Worm (Caenorhabditis elegans) whole organism, young adult: Measurements from ENCODE around the gene ugt-67.
A peak's percentile ranks its signal among the peaks of the same experiment; 100 is the strongest.
"Not testable (repeated sequence)": the region's sequence is repeated elsewhere in the genome, so short reads cannot be mapped to it uniquely, and the experiment has no call there.

Source experiments
- B0261.1 ChIP-seq: sonication (generic microtip); optimal IDR thresholded peaks from 2 replicates; lab custom pipeline; 2016; ENCODE audit warnings: mild to moderate bottlenecking, missing genetic modification characterization, moderate library complexity, missing compliant biosample characterization
- B0336.3 ChIP-seq: fragments of 200-800 bp; sonication (Bioruptor generic); IDR thresholded peaks from 2 replicates; pipeline ENCODE4 v1.3.6; 2022; ENCODE audit warnings: missing genetic modification characterization, missing compliant biosample characterization
- F22D6.2 ChIP-seq: sonication (generic microtip); optimal IDR thresholded peaks from 2 replicates; lab custom pipeline; 2016; ENCODE audit warnings: mild to moderate bottlenecking, missing genetic modification characterization, missing compliant biosample characterization
- F39B2.1 ChIP-seq: fragments of 200-800 bp; sonication (Bioruptor generic); IDR thresholded peaks from 2 replicates; pipeline ENCODE4 v1.3.6; 2022; ENCODE audit warnings: missing genetic modification reagents, missing genetic modification characterization, missing compliant biosample characterization
- K12H6.12 ChIP-seq: fragments of 200-800 bp; sonication (Bioruptor generic); optimal IDR thresholded peaks from 2 replicates; lab custom pipeline; 2018; ENCODE audit warnings: mild to moderate bottlenecking, missing genetic modification characterization, missing compliant biosample characterization
- Y53F4B.3 ChIP-seq: fragments of 200-800 bp; sonication (Bioruptor generic); IDR thresholded peaks from 2 replicates; pipeline ENCODE4 v1.3.6; 2022; ENCODE audit warnings: missing genetic modification reagents, missing genetic modification characterization, missing compliant biosample characterization
- aptf-3 ChIP-seq: fragments of 200-800 bp; sonication (Bioruptor generic); IDR thresholded peaks from 2 replicates; pipeline ENCODE4 v1.3.6; 2022; ENCODE audit warnings: missing genetic modification characterization, missing compliant biosample characterization
- cebp-2 ChIP-seq: fragments of 200-800 bp; sonication (Bioruptor generic); IDR thresholded peaks from 2 replicates; pipeline ENCODE4 v1.3.6; 2022; ENCODE audit warnings: missing genetic modification characterization, missing compliant biosample characterization
- ceh-58 ChIP-seq: fragments of 200-800 bp; sonication (Bioruptor generic); IDR thresholded peaks from 2 replicates; pipeline ENCODE4 v1.3.6; 2022; ENCODE audit warnings: missing genetic modification characterization, missing compliant biosample characterization
- ceh-79 ChIP-seq: sonication (generic microtip); optimal IDR thresholded peaks from 2 replicates; lab custom pipeline; 2017; ENCODE audit warnings: mild to moderate bottlenecking, missing genetic modification characterization, missing compliant biosample characterization
- die-1 ChIP-seq: sonication (generic microtip); optimal IDR thresholded peaks from 2 replicates; lab custom pipeline; 2016; ENCODE audit warnings: missing genotype, mild to moderate bottlenecking, missing genetic modification characterization, missing compliant biosample characterization
- dox-1 ChIP-seq: fragments of 200-800 bp; sonication (Bioruptor generic); IDR thresholded peaks from 2 replicates; pipeline ENCODE4 v1.3.6; 2022; ENCODE audit warnings: missing genetic modification reagents, missing genetic modification characterization, missing compliant biosample characterization
- dpl-1 ChIP-seq: fragments of 150-350 bp; optimal IDR thresholded peaks from 2 replicates; lab custom pipeline; 2014; ENCODE audit warnings: missing biosample characterization, missing genetic modification reagents, missing genetic modification characterization
- egl-44 ChIP-seq: fragments of 200-800 bp; sonication (Bioruptor generic); IDR thresholded peaks from 2 replicates; pipeline ENCODE4 v1.3.6; 2022; ENCODE audit warnings: missing genetic modification reagents, missing genetic modification characterization, missing compliant biosample characterization
- him-1 ChIP-seq: sonication (generic microtip); optimal IDR thresholded peaks from 2 replicates; lab custom pipeline; 2016; ENCODE audit warnings: missing genotype, missing genetic modification reagents, missing genetic modification characterization, missing compliant biosample characterization
- hmg-1.2 ChIP-seq: fragments of 200-800 bp; sonication (Bioruptor generic); IDR thresholded peaks from 2 replicates; pipeline ENCODE4 v1.3.6; 2022; ENCODE audit warnings: missing genetic modification reagents, missing genetic modification characterization, missing compliant biosample characterization
- hsf-1 ChIP-seq: fragments of 200-800 bp; sonication (Bioruptor generic); IDR thresholded peaks from 2 replicates; pipeline ENCODE4 v1.3.6; 2022; ENCODE audit warnings: missing genetic modification reagents, missing genetic modification characterization, missing compliant biosample characterization
- lag-1 ChIP-seq: fragments of 200-800 bp; sonication (Bioruptor generic); IDR thresholded peaks from 2 replicates; pipeline ENCODE4 v1.3.6; 2022; ENCODE audit warnings: missing genetic modification reagents, missing genetic modification characterization, missing compliant biosample characterization
- lin-40 ChIP-seq: sonication (generic microtip); optimal IDR thresholded peaks from 2 replicates; lab custom pipeline; 2016; ENCODE audit warnings: missing genetic modification characterization, mild to moderate bottlenecking, missing compliant biosample characterization, missing genotype, missing genetic modification reagents
- lir-1 ChIP-seq: fragments of 200-800 bp; sonication (Bioruptor generic); conservative IDR thresholded peaks from 2 replicates; pipeline ENCODE4 v1.3.6; 2022; ENCODE audit warnings: missing genetic modification reagents, missing genetic modification characterization, missing compliant biosample characterization
- lsy-27 ChIP-seq: sonication (generic microtip); optimal IDR thresholded peaks from 2 replicates; lab custom pipeline; 2017; ENCODE audit warnings: missing genetic modification characterization, mild to moderate bottlenecking, missing compliant biosample characterization, antibody characterized with exemption, missing genotype, borderline replicate concordance; ENCODE audit not compliant: insufficient read depth
- madf-8 ChIP-seq: fragments of 200-800 bp; sonication (Bioruptor generic); conservative IDR thresholded peaks from 2 replicates; pipeline ENCODE4 v1.3.6; 2022; ENCODE audit warnings: missing genetic modification reagents, missing genetic modification characterization, missing compliant biosample characterization
- mcd-1 ChIP-seq: fragments of 200-800 bp; sonication (Bioruptor generic); IDR thresholded peaks from 2 replicates; pipeline ENCODE4 v1.3.6; 2022; ENCODE audit warnings: missing genetic modification reagents, missing genetic modification characterization, missing compliant biosample characterization
- mes-4 ChIP-seq: sonication (generic microtip); optimal IDR thresholded peaks from 2 replicates; lab custom pipeline; 2016; ENCODE audit warnings: missing genotype, missing genetic modification characterization, missing compliant biosample characterization
- pbrm-1 ChIP-seq: fragments of 200-800 bp; sonication (Bioruptor generic); IDR thresholded peaks from 2 replicates; pipeline ENCODE4 v1.3.6; 2022; ENCODE audit warnings: missing genetic modification reagents, missing genetic modification characterization, missing compliant biosample characterization
- rcor-1 ChIP-seq: fragments of 200-800 bp; sonication (Bioruptor generic); IDR thresholded peaks from 2 replicates; pipeline ENCODE4 v1.3.6; 2022; ENCODE audit warnings: missing genetic modification reagents, missing genetic modification characterization, missing compliant biosample characterization
- sea-2 ChIP-seq: fragments of 200-800 bp; sonication (Bioruptor generic); IDR thresholded peaks from 2 replicates; pipeline ENCODE4 v1.3.6; 2022; ENCODE audit warnings: missing genetic modification characterization, missing compliant biosample characterization
- snpc-4 ChIP-seq, 5 experiments: fragments of 150-350 bp in 1 of 5; sonication (generic microtip) in 4 of 5; optimal IDR thresholded peaks; 2 replicates each; lab custom pipeline; 2014 to 2018; ENCODE audit warnings: missing genetic modification characterization in 5 of 5, missing biosample characterization in 3 of 5, antibody characterized with exemption in 2 of 5, mild to moderate bottlenecking in 2 of 5, missing compliant biosample characterization in 2 of 5, missing genotype in 2 of 5, moderate library complexity in 2 of 5, missing genetic modification reagents in 1 of 5
- tbp1 ChIP-seq: fragments of 200-800 bp; sonication (Bioruptor generic); optimal IDR thresholded peaks from 2 replicates; lab custom pipeline; 2018; ENCODE audit warnings: mild to moderate bottlenecking, missing genetic modification characterization, missing compliant biosample characterization
- zfh-2 ChIP-seq: fragments of 200-800 bp; sonication (Bioruptor generic); conservative IDR thresholded peaks from 2 replicates; pipeline ENCODE4 v1.3.6; 2022; ENCODE audit warnings: missing genetic modification reagents, missing genetic modification characterization, missing compliant biosample characterization
- zim-3 ChIP-seq: sonication (generic microtip); optimal IDR thresholded peaks from 2 replicates; lab custom pipeline; 2017; ENCODE audit warnings: mild to moderate bottlenecking, missing genetic modification characterization, moderate library complexity, missing compliant biosample characterization
- ztf-18 ChIP-seq: sonication (generic microtip); optimal IDR thresholded peaks from 2 replicates; lab custom pipeline; 2016; ENCODE audit warnings: missing genotype, mild to moderate bottlenecking, missing genetic modification characterization, missing compliant biosample characterization
- ztf-26 ChIP-seq: sonication (generic microtip); optimal IDR thresholded peaks from 2 replicates; lab custom pipeline; 2017; ENCODE audit warnings: missing genetic modification characterization, missing compliant biosample characterization
- ztf-3 ChIP-seq: fragments of 200-800 bp; sonication (Bioruptor generic); optimal IDR thresholded peaks from 2 replicates; lab custom pipeline; 2018; ENCODE audit warnings: mild to moderate bottlenecking, missing genetic modification characterization, missing compliant biosample characterization

ugt-67 gene

ce11 chrV:4891305-4891704 is 9.9 kb upstream of the ugt-67 start (continued):
- TF ChIP-seq ztf-18 (tag; lab: Kevin White, UChicago) (no peak), F39B2.1 (peak; percentile 75; the same call in 1 of the 2 replicates)

- no peak for TF ChIP-seq egl-44 (GFP tag; lab: Robert Waterston, UW)
- no peak for TF ChIP-seq zfh-2 (GFP tag; lab: Robert Waterston, UW)
- no peak for TF ChIP-seq F22D6.2 (tag; lab: Kevin White, UChicago)
- TF ChIP-seq sea-2 (GFP tag; lab: Robert Waterston, UW), result no peak
- TF ChIP-seq Y53F4B.3 (GFP tag; lab: Robert Waterston, UW), result no peak
- TF ChIP-seq ztf-3 (GFP tag; lab: Kevin White, UChicago), result no peak
- TF ChIP-seq lsy-27 (tag; lab: Kevin White, UChicago), result no peak
- no peak for TF ChIP-seq mes-4
- no peak for TF ChIP-seq tbp1 (GFP tag; lab: Kevin White, UChicago)
- TF ChIP-seq lin-40 (tag; lab: Kevin White, UChicago), result no peak
- no peak for TF ChIP-seq die-1 (tag; lab: Kevin White, UChicago)
Measured at ce11 chrV:4894971-4895370, 6.2 kb upstream of the ugt-67 start, which contains the start of gene ugt-11. Gene ugt-11 (minus strand): TSS chrV:4895071.

ce11 chrV:4895744-4896143 is 5.4 kb upstream of the ugt-67 start, which contains the start of gene ugt-9:
Gene ugt-9 (plus strand): TSS chrV:4896048.
- TF ChIP-seq ztf-26 (no peak), lag-1 (GFP tag; lab: Robert Waterston, UW) (no peak), mcd-1 (no peak), cebp-2 (GFP tag; lab: Robert Waterston, UW) (no peak), lir-1 (no peak), madf-8 (GFP tag; lab: Robert Waterston, UW) (no peak), F22D6.2 (tag; lab: Kevin White, UChicago) (no peak), rcor-1 (GFP tag; lab: Robert Waterston, UW) (no peak), ceh-79 (tag; lab: Kevin White, UChicago) (no peak), Y53F4B.3 (GFP tag; lab: Robert Waterston, UW) (no peak), B0261.1 (tag; lab: Kevin White, UChicago) (no peak), ztf-3 (GFP tag; lab: Kevin White, UChicago) (no peak), F39B2.1 (no peak)

ce11 chrV:4900020-4900419 is 1.2 kb upstream of the ugt-67 start, which contains the start of gene ugt-10:
Gene ugt-10 (minus strand): TSS chrV:4900120.
- TF ChIP-seq snpc-4 (GFP tag; optimal IDR thresholded peaks at IDR 0.05; lab: Kevin White, UChicago), result not testable (repeated sequence)
- peak in 1 of 4 experiments; percentile 41 for TF ChIP-seq snpc-4 (tag; optimal IDR thresholded peaks at IDR 0.05; lab: Kevin White, UChicago)
- TF ChIP-seq hmg-1.2 (GFP tag; lab: Robert Waterston, UW), result peak; percentile 62

ce11 chrV:4903696-4904095 is 2.5 kb downstream of the ugt-67 start, which contains the start of gene ugt-8:
Gene ugt-8 (plus strand): TSS chrV:4903930.
- TF ChIP-seq ceh-58 (GFP tag; lab: Robert Waterston, UW), result no peak
- no peak for TF ChIP-seq zim-3 (tag; lab: Kevin White, UChicago)
- TF ChIP-seq hsf-1 (GFP tag; lab: Robert Waterston, UW), result no peak
- TF ChIP-seq aptf-3 (GFP tag; lab: Robert Waterston, UW), result no peak
- no peak for TF ChIP-seq F39B2.1
- no peak for TF ChIP-seq dox-1 (GFP tag; lab: Robert Waterston, UW)
- no peak for TF ChIP-seq K12H6.12 (tag; lab: Kevin White, UChicago)
- TF ChIP-seq pbrm-1 (GFP tag; lab: Robert Waterston, UW), result no peak
- no peak for TF ChIP-seq sea-2 (GFP tag; lab: Robert Waterston, UW)
- TF ChIP-seq dpl-1, result no peak
- no peak for TF ChIP-seq B0336.3
- TF ChIP-seq cebp-2 (GFP tag; lab: Robert Waterston, UW), result no peak
- TF ChIP-seq him-1 (tag; lab: Kevin White, UChicago), result no peak
- TF ChIP-seq hmg-1.2 (GFP tag; lab: Robert Waterston, UW), result no peak
- TF ChIP-seq egl-44 (GFP tag; lab: Robert Waterston, UW), result no peak
